Worm (Caenorhabditis elegans): Measurements from ENCODE around the gene M7.8.

DNA sequence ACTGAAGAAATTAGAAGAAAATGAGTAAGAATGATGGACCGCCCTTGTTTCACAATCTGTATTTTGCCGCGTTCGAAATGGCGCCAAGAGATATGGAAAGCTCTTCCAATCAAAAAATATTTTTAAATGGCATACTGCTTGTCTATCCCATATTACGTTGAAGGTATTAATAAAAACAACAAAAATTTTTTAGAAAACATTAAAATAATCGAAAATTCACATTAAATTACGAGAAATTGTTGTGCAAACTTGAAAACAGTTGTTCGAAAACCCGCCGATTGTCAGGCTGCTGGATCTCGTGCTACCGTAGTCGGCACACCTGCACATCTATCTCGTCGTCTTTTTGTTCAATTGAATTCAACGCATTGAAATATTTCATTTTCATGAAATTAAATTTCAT, 11.3 kb downstream of the M7.8 start, which contains the start of gene klc-1:
- no peak for TF ChIP-seq daf-12 (tag; optimal IDR thresholded peaks at IDR 0.05)
- no peak for TF ChIP-seq T20F7.1 (GFP tag; optimal IDR thresholded peaks at IDR 0.05)
- TF ChIP-seq unc-62 (GFP tag; optimal IDR thresholded peaks at IDR 0.05 in 1 of 2) = no peak
- no peak for TF ChIP-seq unc-62 (tag; optimal IDR thresholded peaks at IDR 0.05)
- TF ChIP-seq ceh-82 (tag; optimal IDR thresholded peaks at IDR 0.05) = no peak
- no peak for TF ChIP-seq set-16 (GFP tag; IDR thresholded peaks at IDR 0.05)
- no peak for TF ChIP-seq pha-4 (GFP tag; IDR thresholded peaks at IDR 0.05)
- no peak for TF ChIP-seq pha-4 (tag; optimal IDR thresholded peaks at IDR 0.05)

Data from whole organism, L4 larva.